Worm (Caenorhabditis elegans): ENCODE results near the gene gcy-20.

- no peak for TF ChIP-seq nhr-76 (tag; optimal IDR thresholded peaks at IDR 0.05)
- no peak for TF ChIP-seq egl-27 (tag; optimal IDR thresholded peaks at IDR 0.05)
- TF ChIP-seq lin-39 (tag; optimal IDR thresholded peaks at IDR 0.05) = no peak
Observed at ce11 chrV:16259684-16260083, 6.1 kb upstream of the gcy-20 start, which contains the start of gene nhr-127.

Measured in whole organism, L3 larva.